Worm (Caenorhabditis elegans) whole organism, L4 larva: ENCODE measurements around the gene glr-8.
A peak's percentile ranks its signal among the peaks of the same experiment; 100 is the strongest.

Source experiments
- D1046.2 ChIP-seq: fragments of 200-800 bp; sonication (Bioruptor generic); IDR thresholded peaks from 2 replicates; pipeline ENCODE4 v1.3.6; 2022; ENCODE audit warnings: missing genetic modification characterization, missing compliant biosample characterization
- F10B5.3 ChIP-seq: sonication (generic microtip); optimal IDR thresholded peaks from 2 replicates; lab custom pipeline; 2016; ENCODE audit warnings: mild to moderate bottlenecking, missing genetic modification characterization, missing compliant biosample characterization
- F26F4.8 ChIP-seq: fragments of 200-800 bp; sonication (Bioruptor generic); conservative IDR thresholded peaks from 2 replicates; pipeline ENCODE4 v1.3.6; 2022; ENCODE audit warnings: missing genetic modification characterization, missing compliant biosample characterization
- F44E2.7 ChIP-seq: fragments of 200-800 bp; sonication (Bioruptor generic); IDR thresholded peaks from 2 replicates; pipeline ENCODE4 v2.1.2; 2022; ENCODE audit warnings: missing genetic modification characterization, missing compliant biosample characterization
- T20F7.1 ChIP-seq: fragments of 200-800 bp; sonication (Bioruptor generic); optimal IDR thresholded peaks from 2 replicates; lab custom pipeline; 2018; ENCODE audit warnings: mild to moderate bottlenecking, missing genetic modification characterization, missing compliant biosample characterization
- Y105C5A.15 ChIP-seq: fragments of 200-800 bp; sonication (Bioruptor generic); IDR thresholded peaks from 2 replicates; pipeline ENCODE4 v1.3.6; 2022; ENCODE audit warnings: missing genetic modification characterization, missing compliant biosample characterization
- Y5F2A.4 ChIP-seq: fragments of 200-800 bp; sonication (Bioruptor generic); optimal IDR thresholded peaks from 2 replicates; lab custom pipeline; 2018; ENCODE audit warnings: mild to moderate bottlenecking, missing genetic modification characterization, missing compliant biosample characterization
- ZK546.5 ChIP-seq, 2 experiments: sonication (generic microtip); optimal IDR thresholded peaks; 2 replicates each; lab custom pipeline; 2017; ENCODE audit warnings: missing biosample characterization in 2 of 2, missing genetic modification characterization in 2 of 2
- aly-2 ChIP-seq: sonication (generic microtip); optimal IDR thresholded peaks from 2 replicates; lab custom pipeline; 2018; ENCODE audit warnings: missing biosample characterization, missing genetic modification characterization
- arid-1 ChIP-seq: fragments of 200-800 bp; sonication (Bioruptor generic); conservative IDR thresholded peaks from 2 replicates; pipeline ENCODE4 v1.3.6; 2022; ENCODE audit warnings: missing genetic modification reagents, missing genetic modification characterization, missing compliant biosample characterization
- ceh-20 ChIP-seq: fragments of 200-800 bp; sonication (Bioruptor generic); IDR thresholded peaks from 2 replicates; pipeline ENCODE4 v1.3.6; 2022; ENCODE audit warnings: missing genetic modification reagents, missing genetic modification characterization, missing compliant biosample characterization
- ceh-28 ChIP-seq: fragments of 150-350 bp; optimal IDR thresholded peaks from 2 replicates; lab custom pipeline; 2014; ENCODE audit warnings: missing biosample characterization, missing genetic modification reagents, missing genetic modification characterization
- ceh-62 ChIP-seq: sonication (generic microtip); optimal IDR thresholded peaks from 2 replicates; lab custom pipeline; 2017; ENCODE audit warnings: missing biosample characterization, missing genetic modification characterization
- ces-1 ChIP-seq: fragments of 150-350 bp; sonication (generic microtip); optimal IDR thresholded peaks from 4 replicates; lab custom pipeline; 2014; ENCODE audit warnings: missing biosample characterization, missing genetic modification reagents, missing genetic modification characterization
- cey-2 ChIP-seq: sonication (generic microtip); optimal IDR thresholded peaks from 3 replicates; lab custom pipeline; 2017; ENCODE audit warnings: missing genetic modification characterization, mild to moderate bottlenecking, missing compliant biosample characterization, antibody characterized with exemption, borderline replicate concordance; ENCODE audit not compliant: insufficient read depth
- daf-19 ChIP-seq: fragments of 200-800 bp; sonication (Bioruptor generic); conservative IDR thresholded peaks from 2 replicates; pipeline ENCODE4 v1.3.6; 2022; ENCODE audit warnings: missing genetic modification characterization, missing compliant biosample characterization
- dmd-8 ChIP-seq: fragments of 200-800 bp; sonication (Bioruptor generic); IDR thresholded peaks from 2 replicates; pipeline ENCODE4 v1.3.6; 2022; ENCODE audit warnings: missing genetic modification characterization, missing compliant biosample characterization
- dve-1 ChIP-seq: sonication (generic microtip); optimal IDR thresholded peaks from 2 replicates; lab custom pipeline; 2017; ENCODE audit warnings: antibody characterized with exemption, mild to moderate bottlenecking, missing genetic modification characterization, missing compliant biosample characterization; ENCODE audit not compliant: insufficient read depth
- fkh-10 ChIP-seq: fragments of 150-350 bp; optimal IDR thresholded peaks from 2 replicates; lab custom pipeline; 2014; ENCODE audit warnings: missing biosample characterization, missing genetic modification reagents, missing genetic modification characterization
- hif-1 ChIP-seq, 2 experiments: sonication (generic microtip); optimal IDR thresholded peaks; 2 replicates each; lab custom pipeline; 2016 to 2017; ENCODE audit warnings: missing compliant biosample characterization in 2 of 2, missing genetic modification characterization in 2 of 2, missing genetic modification reagents in 2 of 2, missing genotype in 2 of 2, mild to moderate bottlenecking in 1 of 2
- hlh-11 ChIP-seq: fragments of 200-800 bp; sonication (Bioruptor generic); optimal IDR thresholded peaks from 2 replicates; lab custom pipeline; 2018; ENCODE audit warnings: mild to moderate bottlenecking, missing genetic modification characterization, missing compliant biosample characterization
- hlh-30 ChIP-seq: sonication (generic microtip); optimal IDR thresholded peaks from 2 replicates; lab custom pipeline; 2017; ENCODE audit warnings: antibody characterized with exemption, mild to moderate bottlenecking, missing genetic modification characterization, missing compliant biosample characterization; ENCODE audit not compliant: insufficient read depth
- hmg-1.1 ChIP-seq: fragments of 200-800 bp; sonication (Bioruptor generic); IDR thresholded peaks from 2 replicates; pipeline ENCODE4 v1.3.6; 2022; ENCODE audit warnings: missing genetic modification reagents, missing genetic modification characterization, missing compliant biosample characterization
- lin-1 ChIP-seq: fragments of 200-800 bp; sonication (Bioruptor generic); IDR thresholded peaks from 2 replicates; pipeline ENCODE4 v1.3.6; 2022; ENCODE audit warnings: missing genetic modification reagents, missing genetic modification characterization, missing compliant biosample characterization
- lin-13 ChIP-seq: fragments of 150-350 bp; optimal IDR thresholded peaks from 2 replicates; lab custom pipeline; 2014; ENCODE audit warnings: missing biosample characterization, missing genetic modification reagents, missing genetic modification characterization
- madf-9 ChIP-seq: fragments of 200-800 bp; sonication (Bioruptor generic); conservative IDR thresholded peaks from 2 replicates; pipeline ENCODE4 v1.3.6; 2022; ENCODE audit warnings: missing genetic modification reagents, missing genetic modification characterization, missing compliant biosample characterization
- mdl-1 ChIP-seq, 2 experiments: fragments of 150-350 bp in 1 of 2; sonication (generic microtip) in 1 of 2; optimal IDR thresholded peaks; 2 replicates each; lab custom pipeline; 2014 to 2017; ENCODE audit warnings: missing biosample characterization in 2 of 2, missing genetic modification characterization in 2 of 2
- mxl-3 ChIP-seq: fragments of 200-800 bp; sonication (Bioruptor generic); optimal IDR thresholded peaks from 2 replicates; lab custom pipeline; 2018; ENCODE audit warnings: mild to moderate bottlenecking, missing genetic modification characterization, missing compliant biosample characterization
- nhr-10 ChIP-seq: fragments of 150-350 bp; optimal IDR thresholded peaks from 2 replicates; lab custom pipeline; 2014; ENCODE audit warnings: missing biosample characterization, missing genetic modification characterization
- nhr-102 ChIP-seq: sonication (generic microtip); optimal IDR thresholded peaks from 2 replicates; lab custom pipeline; 2016; ENCODE audit warnings: mild to moderate bottlenecking, missing genetic modification characterization, moderate library complexity, missing compliant biosample characterization
- nhr-111 ChIP-seq: fragments of 200-800 bp; sonication (Bioruptor generic); optimal IDR thresholded peaks from 2 replicates; lab custom pipeline; 2018; ENCODE audit warnings: mild to moderate bottlenecking, missing genetic modification characterization, missing compliant biosample characterization
- nhr-25 ChIP-seq: sonication (generic microtip); optimal IDR thresholded peaks from 2 replicates; lab custom pipeline; 2017; ENCODE audit warnings: missing genetic modification characterization, mild to moderate bottlenecking, missing compliant biosample characterization, antibody characterized with exemption, moderate library complexity, borderline replicate concordance; ENCODE audit not compliant: insufficient read depth
- nhr-42 ChIP-seq: fragments of 200-800 bp; sonication (Bioruptor generic); IDR thresholded peaks from 2 replicates; pipeline ENCODE4 v1.3.6; 2022; ENCODE audit warnings: missing genetic modification characterization, missing compliant biosample characterization
- nhr-6 ChIP-seq: fragments of 150-350 bp; optimal IDR thresholded peaks from 2 replicates; lab custom pipeline; 2014; ENCODE audit warnings: missing biosample characterization, missing genetic modification characterization
- pha-4 ChIP-seq, 2 experiments: fragments of 150-350 bp in 1 of 2; fragments of 200-800 bp in 1 of 2; sonication (Bioruptor generic) in 1 of 2; IDR thresholded peaks in 1 of 2; optimal IDR thresholded peaks in 1 of 2; 2 replicates each; pipeline versions ENCODE4 v1.3.6 to Lab custom; 2014 to 2022; ENCODE audit warnings: missing genetic modification characterization in 2 of 2, missing genetic modification reagents in 2 of 2, missing biosample characterization in 1 of 2, missing compliant biosample characterization in 1 of 2
- php-3 ChIP-seq: fragments of 200-800 bp; sonication (Bioruptor generic); IDR thresholded peaks from 2 replicates; pipeline ENCODE4 v1.3.6; 2022; ENCODE audit warnings: missing genetic modification reagents, missing genetic modification characterization, missing compliant biosample characterization
- saeg-2 ChIP-seq: fragments of 200-800 bp; sonication (Bioruptor generic); IDR thresholded peaks from 2 replicates; pipeline ENCODE4 v1.3.6; 2022; ENCODE audit warnings: missing genetic modification reagents, missing genetic modification characterization, missing compliant biosample characterization
- set-16 ChIP-seq: fragments of 200-800 bp; sonication (Bioruptor generic); IDR thresholded peaks from 2 replicates; pipeline ENCODE4 v1.3.6; 2022; ENCODE audit warnings: missing genetic modification reagents, missing genetic modification characterization, missing compliant biosample characterization
- snpc-1.2 ChIP-seq: fragments of 200-800 bp; sonication (Bioruptor generic); IDR thresholded peaks from 2 replicates; pipeline ENCODE4 v1.3.6; 2022; ENCODE audit warnings: missing genetic modification reagents, missing genetic modification characterization, missing compliant biosample characterization
- snpc-4 ChIP-seq: fragments of 150-350 bp; optimal IDR thresholded peaks from 2 replicates; lab custom pipeline; 2014; ENCODE audit warnings: missing biosample characterization, missing genetic modification characterization
- spr-1 ChIP-seq: sonication (generic microtip); optimal IDR thresholded peaks from 2 replicates; lab custom pipeline; 2016; ENCODE audit warnings: mild to moderate bottlenecking, missing genetic modification characterization, missing compliant biosample characterization
- spr-3 ChIP-seq: fragments of 200-800 bp; sonication (Bioruptor generic); optimal IDR thresholded peaks from 2 replicates; lab custom pipeline; 2018; ENCODE audit warnings: mild to moderate bottlenecking, missing genetic modification characterization, missing compliant biosample characterization
- tag-97 ChIP-seq: fragments of 200-800 bp; sonication (Bioruptor generic); IDR thresholded peaks from 2 replicates; pipeline ENCODE4 v1.3.6; 2022; ENCODE audit warnings: missing genetic modification characterization, missing compliant biosample characterization
- tra-1 ChIP-seq: fragments of 200-800 bp; sonication (Bioruptor generic); IDR thresholded peaks from 2 replicates; pipeline ENCODE4 v1.3.6; 2022; ENCODE audit warnings: missing genetic modification reagents, missing genetic modification characterization, missing compliant biosample characterization
- vab-7 ChIP-seq: fragments of 200-800 bp; sonication (Bioruptor generic); IDR thresholded peaks from 2 replicates; pipeline ENCODE4 v1.3.6; 2022; ENCODE audit warnings: missing genetic modification reagents, missing genetic modification characterization, missing compliant biosample characterization
- zag-1 ChIP-seq: fragments of 150-350 bp; optimal IDR thresholded peaks from 2 replicates; lab custom pipeline; 2014; ENCODE audit warnings: missing biosample characterization, missing genetic modification characterization
- zfp-2 ChIP-seq: sonication (generic microtip); optimal IDR thresholded peaks from 2 replicates; lab custom pipeline; 2016; ENCODE audit warnings: mild to moderate bottlenecking, missing genetic modification characterization, missing compliant biosample characterization
- zfp-3 ChIP-seq: fragments of 200-800 bp; sonication (Bioruptor generic); conservative IDR thresholded peaks from 2 replicates; pipeline ENCODE4 v1.3.6; 2022; ENCODE audit warnings: missing genetic modification reagents, missing genetic modification characterization, missing compliant biosample characterization
- zip-11 ChIP-seq: fragments of 200-800 bp; sonication (Bioruptor generic); IDR thresholded peaks from 2 replicates; pipeline ENCODE4 v1.3.6; 2022; ENCODE audit warnings: missing genetic modification characterization, missing compliant biosample characterization
- zip-2 ChIP-seq: fragments of 150-350 bp; optimal IDR thresholded peaks from 2 replicates; lab custom pipeline; 2014; ENCODE audit warnings: missing biosample characterization, missing genetic modification characterization

glr-8 gene

DNA sequence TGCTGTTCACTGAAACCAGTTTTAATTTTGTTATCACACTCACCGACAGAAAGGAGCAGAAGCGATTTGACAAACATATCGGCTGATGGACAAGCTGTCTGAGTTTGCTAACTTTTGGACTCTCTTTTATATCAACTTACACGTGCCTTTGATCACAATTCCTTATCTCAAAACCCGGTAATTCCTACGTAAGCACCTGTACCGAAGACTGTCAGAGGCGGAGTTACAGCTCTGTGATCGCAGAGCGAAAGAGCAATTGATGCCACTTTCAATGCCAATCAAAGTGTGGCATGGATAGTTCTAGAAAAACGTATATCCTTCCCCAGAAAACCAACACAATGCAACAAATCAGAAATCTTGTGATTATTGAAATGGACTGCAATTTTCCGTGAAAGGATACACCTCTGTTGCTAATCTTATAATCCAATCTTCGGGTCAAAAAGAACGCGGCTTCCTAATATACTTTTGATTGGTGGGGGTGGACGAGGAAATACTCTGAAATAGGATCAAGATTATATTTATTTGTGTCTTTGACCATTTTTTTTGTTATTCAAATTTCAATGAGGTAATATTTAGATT, 31.0 kb downstream of the glr-8 start, which contains the start of gene ilys-5 (continued):
- TF ChIP-seq F10B5.3 (tag; lab: Kevin White, UChicago) (no peak), lin-1 (GFP tag; lab: Robert Waterston, UW) (no peak), pha-4 (GFP tag; IDR thresholded peaks at IDR 0.05; lab: Robert Waterston, UW) (no peak), pha-4 (tag; optimal IDR thresholded peaks at IDR 0.05; lab: Kevin White, UChicago) (no peak), mdl-1 (tag; optimal IDR thresholded peaks at IDR 0.05; lab: Kevin White, UChicago) (no peak), arid-1 (GFP tag; lab: Robert Waterston, UW) (no peak), dmd-8 (no peak), cey-2 (tag; lab: Kevin White, UChicago) (no peak), hlh-11 (tag; lab: Kevin White, UChicago) (peak; percentile 85), nhr-10 (no peak), hif-1 (tag; optimal IDR thresholded peaks at IDR 0.05; lab: Kevin White, UChicago) (no peak), D1046.2 (no peak), zip-11 (no peak), ceh-62 (tag; lab: Kevin White, UChicago) (no peak), F26F4.8 (GFP tag; lab: Robert Waterston, UW) (no peak), ZK546.5 (tag; optimal IDR thresholded peaks at IDR 0.05; lab: Kevin White, UChicago) (no peak), Y5F2A.4 (GFP tag; lab: Kevin White, UChicago) (no peak), zag-1 (tag; lab: Kevin White, UChicago) (no peak), zfp-3 (no peak), snpc-1.2 (GFP tag; lab: Robert Waterston, UW) (0 out of 2 replicates have a peak, but pooled peaks have one; percentile 21), aly-2 (no peak), dve-1 (tag; lab: Kevin White, UChicago) (peak; percentile 85), lin-13 (GFP tag; lab: Kevin White, UChicago) (no peak), daf-19 (GFP tag; lab: Robert Waterston, UW) (no peak), tra-1 (no peak), fkh-10 (GFP tag; lab: Kevin White, UChicago) (no peak), madf-9 (GFP tag; lab: Robert Waterston, UW) (no peak), hmg-1.1 (GFP tag; lab: Robert Waterston, UW) (no peak), Y105C5A.15 (no peak), php-3 (GFP tag; lab: Robert Waterston, UW) (0 out of 2 replicates have a peak, but pooled peaks have one; percentile 13), nhr-42 (GFP tag; lab: Robert Waterston, UW) (no peak), saeg-2 (no peak), spr-1 (tag; lab: Kevin White, UChicago) (no peak), T20F7.1 (GFP tag; lab: Kevin White, UChicago) (no peak), nhr-102 (tag; lab: Kevin White, UChicago) (peak; percentile 38), nhr-111 (GFP tag; lab: Kevin White, UChicago) (no peak), nhr-6 (tag; lab: Kevin White, UChicago) (no peak), tag-97 (no peak), zfp-2 (tag; lab: Kevin White, UChicago) (no peak), ceh-20 (no peak), F44E2.7 (no peak), ceh-28 (tag; lab: Kevin White, UChicago) (no peak), vab-7 (GFP tag; lab: Robert Waterston, UW) (no peak), snpc-4 (tag; lab: Kevin White, UChicago) (no peak), hlh-30 (tag; lab: Kevin White, UChicago) (peak; percentile 32), zip-2 (tag; lab: Kevin White, UChicago) (no peak), ces-1 (GFP tag; lab: Kevin White, UChicago) (no peak), spr-3 (GFP tag; lab: Kevin White, UChicago) (no peak), nhr-25 (tag; lab: Kevin White, UChicago) (no peak), mxl-3 (GFP tag; lab: Kevin White, UChicago) (peak; percentile 40), set-16 (GFP tag; lab: Robert Waterston, UW) (no peak)
